Worm (Caenorhabditis elegans) whole organism, late embryonic: ENCODE results near the gene spex-3.

ENCODE experiments used
- ama-1 ChIP-seq: fragments of 150-350 bp; optimal IDR thresholded peaks from 2 replicates; lab custom pipeline; 2014
- ceh-18 ChIP-seq: sonication (generic microtip); optimal IDR thresholded peaks from 2 replicates; lab custom pipeline; 2016; ENCODE audit warnings: missing genetic modification characterization, missing compliant biosample characterization
- rnt-1 ChIP-seq: sonication (generic microtip); optimal IDR thresholded peaks from 2 replicates; lab custom pipeline; 2016; ENCODE audit warnings: missing genetic modification characterization, missing compliant biosample characterization
- ztf-16 ChIP-seq: sonication (generic microtip); optimal IDR thresholded peaks from 2 replicates; lab custom pipeline; 2017; ENCODE audit warnings: missing genetic modification characterization, missing compliant biosample characterization

DNA sequence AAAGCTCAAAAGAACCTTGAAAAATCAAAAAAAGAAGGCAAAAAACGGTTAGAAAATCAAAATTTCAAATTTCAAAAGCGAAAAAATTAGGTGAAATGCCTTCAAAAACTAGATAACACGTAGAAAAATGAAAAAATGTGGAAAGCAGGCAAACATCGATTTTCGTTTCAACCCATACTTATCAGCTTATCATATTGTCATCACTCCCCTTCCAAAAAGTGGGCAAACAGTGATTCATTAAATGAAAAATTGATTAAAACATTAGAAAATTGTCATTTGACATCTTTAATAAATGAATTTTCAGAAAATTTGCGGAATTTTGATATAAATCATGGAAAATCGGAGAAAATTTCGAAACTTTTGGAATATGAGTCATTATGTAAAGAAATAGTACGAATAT lies 41.2 kb downstream of the spex-3 start:
- TF ChIP-seq rnt-1 (tag; lab: Kevin White, UChicago) (no peak), ama-1 (lab: Kevin White, UChicago) (no peak), ceh-18 (tag; lab: Kevin White, UChicago) (no peak), ztf-16 (tag; lab: Kevin White, UChicago) (no peak)
